Worm (Caenorhabditis elegans) whole organism, late embryonic: ENCODE measurements around the gene C25F9.14.

Source experiments
- C08G9.2 ChIP-seq: sonication (generic microtip); optimal IDR thresholded peaks from 2 replicates; lab custom pipeline; 2016; ENCODE audit warnings: mild to moderate bottlenecking, missing genetic modification characterization, moderate library complexity, missing compliant biosample characterization
- ceh-14 ChIP-seq: sonication (generic microtip); optimal IDR thresholded peaks from 2 replicates; lab custom pipeline; 2016; ENCODE audit warnings: missing genotype, missing genetic modification characterization, missing compliant biosample characterization
- ceh-31 ChIP-seq: sonication (generic microtip); optimal IDR thresholded peaks from 2 replicates; lab custom pipeline; 2016; ENCODE audit warnings: missing genetic modification characterization, missing compliant biosample characterization
- eyg-1 ChIP-seq: sonication (generic microtip); optimal IDR thresholded peaks from 2 replicates; lab custom pipeline; 2016; ENCODE audit warnings: missing genotype, missing genetic modification characterization, missing compliant biosample characterization
- hlh-30 ChIP-seq: sonication (generic microtip); optimal IDR thresholded peaks from 2 replicates; lab custom pipeline; 2017; ENCODE audit warnings: antibody characterized with exemption, missing genetic modification characterization, missing compliant biosample characterization; ENCODE audit not compliant: insufficient read depth
- lim-6 ChIP-seq: sonication (generic microtip); optimal IDR thresholded peaks from 2 replicates; lab custom pipeline; 2016; ENCODE audit warnings: missing genetic modification characterization, missing compliant biosample characterization
- madf-2 ChIP-seq: sonication (generic microtip); optimal IDR thresholded peaks from 2 replicates; lab custom pipeline; 2017; ENCODE audit warnings: missing genetic modification characterization, missing compliant biosample characterization
- mec-3 ChIP-seq: sonication (generic microtip); optimal IDR thresholded peaks from 2 replicates; lab custom pipeline; 2016; ENCODE audit warnings: borderline replicate concordance, missing genetic modification characterization, missing compliant biosample characterization
- nhr-11 ChIP-seq: fragments of 150-350 bp; optimal IDR thresholded peaks from 2 replicates; lab custom pipeline; 2014; ENCODE audit warnings: missing biosample characterization, missing genetic modification characterization
- pha-4 ChIP-seq: fragments of 150-350 bp; optimal IDR thresholded peaks from 2 replicates; lab custom pipeline; 2018; ENCODE audit warnings: missing biosample characterization, missing genetic modification reagents, missing genetic modification characterization
- pqm-1 ChIP-seq: sonication (generic microtip); optimal IDR thresholded peaks from 2 replicates; lab custom pipeline; 2016; ENCODE audit warnings: missing genetic modification characterization, missing compliant biosample characterization
- rnt-1 ChIP-seq: sonication (generic microtip); optimal IDR thresholded peaks from 2 replicates; lab custom pipeline; 2016; ENCODE audit warnings: missing genetic modification characterization, missing compliant biosample characterization
- sox-2 ChIP-seq: fragments of 200-800 bp; sonication (Bioruptor generic); IDR thresholded peaks from 2 replicates; pipeline ENCODE4 v1.3.6; 2022; ENCODE audit warnings: missing genetic modification reagents, missing genetic modification characterization, missing compliant biosample characterization
- ttx-3 ChIP-seq: sonication (generic microtip); optimal IDR thresholded peaks from 2 replicates; lab custom pipeline; 2016; ENCODE audit warnings: missing genetic modification reagents, missing genetic modification characterization, missing compliant biosample characterization

DNA sequence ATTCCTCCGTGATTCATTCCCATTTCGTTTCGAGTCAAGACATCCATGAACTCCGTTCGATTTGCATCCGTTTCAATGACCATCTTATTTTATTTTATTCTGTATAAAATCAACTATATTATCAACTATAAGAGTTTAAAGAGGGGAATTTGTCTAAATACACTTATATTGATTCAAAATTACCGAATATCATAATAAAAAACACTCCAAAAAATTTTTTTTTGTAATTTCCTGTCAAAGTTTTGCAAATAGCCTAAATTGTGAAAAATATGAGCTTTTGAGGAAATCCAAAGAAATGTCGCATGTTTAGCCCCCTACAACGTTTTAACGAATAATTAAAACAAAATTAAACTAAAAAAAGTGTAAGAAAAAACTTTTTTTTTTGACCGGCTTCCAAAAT is 25.7 kb downstream of the C25F9.14 start, which contains the start of gene Y43F8B.15:
- TF ChIP-seq C08G9.2 (tag; lab: Kevin White, UChicago) (no peak), pqm-1 (tag; lab: Kevin White, UChicago) (no peak), pha-4 (tag; lab: Kevin White, UChicago) (no peak), ttx-3 (tag; lab: Kevin White, UChicago) (no peak), lim-6 (tag; lab: Kevin White, UChicago) (no peak), nhr-11 (no peak), rnt-1 (tag; lab: Kevin White, UChicago) (no peak), hlh-30 (no peak), madf-2 (tag; lab: Kevin White, UChicago) (no peak), eyg-1 (tag; lab: Kevin White, UChicago) (no peak), ceh-31 (tag; lab: Kevin White, UChicago) (no peak), sox-2 (GFP tag; lab: Robert Waterston, UW) (no peak), ceh-14 (tag; lab: Kevin White, UChicago) (no peak), mec-3 (tag; lab: Kevin White, UChicago) (no peak)
